Fruit fly (Drosophila melanogaster) whole organism, embryonic: ENCODE data around the gene CG6236.

ENCODE experiments used
- Ada2b ChIP-seq: fragments of 200-800 bp; sonication (Bioruptor generic); IDR thresholded peaks from 2 replicates; pipeline ENCODE4 v1.3.6; 2022; ENCODE audit warnings: missing biosample characterization, missing genetic modification characterization
- Adf1 ChIP-seq: fragments of 200-800 bp; sonication (Bioruptor generic); IDR thresholded peaks from 2 replicates; pipeline ENCODE4 v1.3.6; 2022; ENCODE audit warnings: missing biosample characterization, missing genetic modification characterization
- CG11695 ChIP-seq: fragments of 200-800 bp; sonication (Bioruptor generic); IDR thresholded peaks from 3 replicates; pipeline ENCODE4 v1.3.6; 2022; ENCODE audit warnings: missing biosample characterization, missing genetic modification characterization
- CG12659 ChIP-seq: fragments of 200-800 bp; sonication (Bioruptor generic); optimal IDR thresholded peaks from 3 replicates; lab custom pipeline; 2017; ENCODE audit warnings: mild to moderate bottlenecking, missing biosample characterization, missing genetic modification reagents, missing genetic modification characterization
- CG13296 ChIP-seq: fragments of 200-800 bp; sonication (Bioruptor generic); optimal IDR thresholded peaks from 3 replicates; lab custom pipeline; 2018; ENCODE audit warnings: missing biosample characterization, mild to moderate bottlenecking, missing genetic modification characterization
- CG14014 ChIP-seq: fragments of 200-800 bp; sonication (Bioruptor generic); IDR thresholded peaks from 2 replicates; pipeline ENCODE4 v1.3.6; 2022; ENCODE audit warnings: missing biosample characterization, missing genetic modification characterization
- CG17829 ChIP-seq: fragments of 200-800 bp; optimal IDR thresholded peaks from 2 replicates; lab custom pipeline; 2019; ENCODE audit warnings: missing biosample characterization, mild to moderate bottlenecking, missing genetic modification characterization, moderate library complexity
- CG2116 ChIP-seq: fragments of 200-800 bp; sonication (Bioruptor generic); optimal IDR thresholded peaks from 3 replicates; lab custom pipeline; 2018; ENCODE audit warnings: missing biosample characterization, mild to moderate bottlenecking, missing genetic modification characterization
- CG2129 ChIP-seq: fragments of 200-800 bp; sonication (Bioruptor generic); IDR thresholded peaks from 2 replicates; pipeline ENCODE4 v1.3.6; 2022; ENCODE audit warnings: missing biosample characterization, missing genetic modification characterization; ENCODE audit not compliant: partially characterized antibody
- CG2199 ChIP-seq: fragments of 200-800 bp; sonication (Bioruptor generic); IDR thresholded peaks from 3 replicates; pipeline ENCODE4 v1.3.6; 2022; ENCODE audit warnings: missing biosample characterization, missing genetic modification characterization
- CG2712 ChIP-seq: fragments of 200-800 bp; optimal IDR thresholded peaks from 3 replicates; lab custom pipeline; 2019; ENCODE audit warnings: missing biosample characterization, mild to moderate bottlenecking, missing genetic modification characterization, moderate library complexity
- CG33213 ChIP-seq: fragments of 200-800 bp; sonication (Bioruptor generic); optimal IDR thresholded peaks from 3 replicates; lab custom pipeline; 2016; ENCODE audit warnings: missing biosample characterization, missing genetic modification characterization
- CG4617 ChIP-seq: fragments of 200-800 bp; sonication (Bioruptor generic); optimal IDR thresholded peaks from 3 replicates; lab custom pipeline; 2016; ENCODE audit warnings: missing biosample characterization, missing genetic modification characterization, borderline replicate concordance
- CG4820 ChIP-seq: fragments of 200-800 bp; sonication (Bioruptor generic); optimal IDR thresholded peaks from 3 replicates; lab custom pipeline; 2016; ENCODE audit warnings: missing biosample characterization, missing genetic modification characterization
- CG7987 ChIP-seq: fragments of 200-800 bp; sonication (Bioruptor generic); optimal IDR thresholded peaks from 2 replicates; lab custom pipeline; 2018; ENCODE audit warnings: missing biosample characterization, mild to moderate bottlenecking, missing genetic modification characterization, moderate library complexity
- CG8290 ChIP-seq, 3 experiments: fragments of 200-800 bp; sonication (Bioruptor generic); optimal IDR thresholded peaks; 2 replicates each; lab custom pipeline; 2016 to 2019; ENCODE audit warnings: missing biosample characterization in 3 of 3, missing genetic modification characterization in 3 of 3, mild to moderate bottlenecking in 2 of 3, moderate library complexity in 1 of 3
- CG9609 ChIP-seq: fragments of 200-800 bp; sonication (Bioruptor generic); optimal IDR thresholded peaks from 3 replicates; lab custom pipeline; 2016; ENCODE audit warnings: missing biosample characterization, missing genetic modification characterization
- CG9817 ChIP-seq: fragments of 200-800 bp; sonication (Bioruptor generic); optimal IDR thresholded peaks from 2 replicates; lab custom pipeline; 2018; ENCODE audit warnings: missing biosample characterization, mild to moderate bottlenecking, missing genetic modification characterization, moderate library complexity
- CG9876 ChIP-seq: fragments of 200-800 bp; sonication (Bioruptor generic); optimal IDR thresholded peaks from 2 replicates; lab custom pipeline; 2016; ENCODE audit warnings: missing biosample characterization, missing genetic modification characterization
- D19A ChIP-seq: fragments of 200-800 bp; optimal IDR thresholded peaks from 3 replicates; lab custom pipeline; 2019; ENCODE audit warnings: missing biosample characterization, mild to moderate bottlenecking, missing genetic modification characterization, moderate library complexity
- Doc2 ChIP-seq: fragments of 200-800 bp; sonication (Bioruptor generic); IDR thresholded peaks from 2 replicates; pipeline ENCODE4 v1.3.6; 2022; ENCODE audit warnings: missing biosample characterization, missing genetic modification characterization
- Dref ChIP-seq: fragments of 200-800 bp; sonication (Bioruptor generic); IDR thresholded peaks from 2 replicates; pipeline ENCODE4 v1.3.6; 2022; ENCODE audit warnings: missing biosample characterization, missing genetic modification characterization
- E2f1 ChIP-seq: fragments of 200-800 bp; sonication (Bioruptor generic); IDR thresholded peaks from 2 replicates; pipeline ENCODE4 v1.3.6; 2022; ENCODE audit warnings: missing biosample characterization, missing genetic modification characterization
- Fer1 ChIP-seq: fragments of 200-800 bp; sonication (Bioruptor generic); optimal IDR thresholded peaks from 2 replicates; lab custom pipeline; 2017; ENCODE audit warnings: missing biosample characterization, mild to moderate bottlenecking, missing genetic modification characterization
- Gsc ChIP-seq: fragments of 200-800 bp; sonication (Bioruptor generic); IDR thresholded peaks from 2 replicates; pipeline ENCODE4 v1.3.6; 2022; ENCODE audit warnings: missing biosample characterization, missing genetic modification characterization
- H15 ChIP-seq: fragments of 200-800 bp; sonication (Bioruptor generic); IDR thresholded peaks from 3 replicates; pipeline ENCODE4 v1.3.6; 2022; ENCODE audit warnings: missing biosample characterization, missing genetic modification characterization
- HLH3B ChIP-seq: fragments of 200-800 bp; sonication (Bioruptor generic); IDR thresholded peaks from 2 replicates; pipeline ENCODE4 v1.3.6; 2022; ENCODE audit warnings: missing biosample characterization, missing genetic modification characterization
- Hr3 ChIP-seq: fragments of 200-800 bp; sonication (Bioruptor generic); optimal IDR thresholded peaks from 3 replicates; lab custom pipeline; 2016; ENCODE audit warnings: missing biosample characterization, missing genetic modification characterization
- Hsf ChIP-seq: fragments of 200-800 bp; sonication (Bioruptor generic); optimal IDR thresholded peaks from 3 replicates; lab custom pipeline; 2016; ENCODE audit warnings: missing biosample characterization, missing genetic modification characterization
- Nf-YC ChIP-seq: fragments of 200-800 bp; optimal IDR thresholded peaks from 3 replicates; lab custom pipeline; 2019; ENCODE audit warnings: missing biosample characterization, mild to moderate bottlenecking, missing genetic modification characterization, moderate library complexity
- PHDP ChIP-seq: fragments of 200-800 bp; sonication (Bioruptor generic); optimal IDR thresholded peaks from 3 replicates; lab custom pipeline; 2018; ENCODE audit warnings: missing biosample characterization, mild to moderate bottlenecking, missing genetic modification characterization, moderate library complexity
- Pdp1 ChIP-seq, 2 experiments: fragments of 200-800 bp; sonication (Bioruptor generic); optimal IDR thresholded peaks; 3 replicates each; lab custom pipeline; 2016; ENCODE audit warnings: missing biosample characterization in 2 of 2, missing genetic modification characterization in 2 of 2, mild to moderate bottlenecking in 1 of 2, moderate library complexity in 1 of 2
- Rfx ChIP-seq: fragments of 200-800 bp; sonication (Bioruptor generic); IDR thresholded peaks from 2 replicates; pipeline ENCODE4 v1.3.6; 2022; ENCODE audit warnings: missing biosample characterization, missing genetic modification characterization
- br ChIP-seq: fragments of >200 bp; optimal IDR thresholded peaks from 2 replicates; lab custom pipeline; 2017
- dimm ChIP-seq: fragments of 200-800 bp; sonication (Bioruptor generic); IDR thresholded peaks from 2 replicates; pipeline ENCODE4 v1.3.6; 2022; ENCODE audit warnings: missing biosample characterization, missing genetic modification characterization
- dysf ChIP-seq: fragments of 200-800 bp; sonication (Bioruptor generic); IDR thresholded peaks from 3 replicates; pipeline ENCODE4 v1.3.6; 2022; ENCODE audit warnings: missing biosample characterization, missing genetic modification characterization
- gem ChIP-seq: fragments of 200-800 bp; sonication (Bioruptor generic); optimal IDR thresholded peaks from 2 replicates; lab custom pipeline; 2019; ENCODE audit warnings: missing biosample characterization, mild to moderate bottlenecking, missing genetic modification characterization, moderate library complexity
- hkb ChIP-seq, 2 experiments: fragments of 200-800 bp in 1 of 2; fragments of >200 bp in 1 of 2; sonication (Bioruptor generic) in 1 of 2; IDR thresholded peaks in 1 of 2; optimal IDR thresholded peaks in 1 of 2; 2 replicates each; pipeline versions ENCODE4 v1.3.6 to Lab custom; 2017 to 2022; ENCODE audit warnings: missing biosample characterization in 1 of 2, missing genetic modification characterization in 1 of 2
- inv ChIP-seq: fragments of 200-800 bp; sonication (Bioruptor generic); IDR thresholded peaks from 2 replicates; pipeline ENCODE4 v1.3.6; 2022; ENCODE audit warnings: missing biosample characterization, missing genetic modification characterization; ENCODE audit not compliant: partially characterized antibody
- odd ChIP-seq: fragments of 200-800 bp; sonication (Bioruptor generic); optimal IDR thresholded peaks from 2 replicates; lab custom pipeline; 2017; ENCODE audit warnings: missing biosample characterization, mild to moderate bottlenecking, missing genetic modification characterization
- pan ChIP-seq, 4 experiments: fragments of >200 bp in 3 of 4; fragments of 200-800 bp in 1 of 4; sonication (Bioruptor generic) in 1 of 4; optimal IDR thresholded peaks in 3 of 4; IDR thresholded peaks in 1 of 4; 2 replicates each; pipeline versions ENCODE4 v1.3.6 to Lab custom; 2017 to 2022; ENCODE audit warnings: missing biosample characterization in 2 of 4, missing genetic modification characterization in 2 of 4, mixed read lengths in 1 of 4
- phol ChIP-seq: fragments of 200-800 bp; sonication (Bioruptor generic); optimal IDR thresholded peaks from 3 replicates; lab custom pipeline; 2018; ENCODE audit warnings: missing biosample characterization, mild to moderate bottlenecking, missing genetic modification characterization, moderate library complexity
- pita ChIP-seq: fragments of 200-800 bp; sonication (Bioruptor generic); optimal IDR thresholded peaks from 2 replicates; lab custom pipeline; 2017; ENCODE audit warnings: missing biosample characterization, mild to moderate bottlenecking, missing genetic modification characterization
- prd ChIP-seq, 3 experiments: fragments of >200 bp in 2 of 3; fragments of 200-800 bp in 1 of 3; sonication (Bioruptor generic) in 1 of 3; optimal IDR thresholded peaks in 2 of 3; IDR thresholded peaks in 1 of 3; 2 replicates in 2 of 3; 3 replicates in 1 of 3; pipeline versions ENCODE4 v1.3.6 to Lab custom; 2017 to 2022; ENCODE audit warnings: missing biosample characterization in 1 of 3, missing genetic modification characterization in 1 of 3
- ranshi ChIP-seq: fragments of 200-800 bp; sonication (Bioruptor generic); IDR thresholded peaks from 2 replicates; pipeline ENCODE4 v1.3.6; 2022; ENCODE audit warnings: missing biosample characterization, missing genetic modification characterization
- salm ChIP-seq: fragments of 200-800 bp; sonication (Bioruptor generic); optimal IDR thresholded peaks from 2 replicates; lab custom pipeline; 2018; ENCODE audit warnings: missing biosample characterization, mild to moderate bottlenecking, missing genetic modification characterization
- slbo ChIP-seq: fragments of 200-800 bp; sonication (Bioruptor generic); IDR thresholded peaks from 2 replicates; pipeline ENCODE4 v1.3.6; 2022; ENCODE audit warnings: missing biosample characterization, missing genetic modification characterization
- ssp ChIP-seq: fragments of 200-800 bp; sonication (Bioruptor generic); IDR thresholded peaks from 2 replicates; pipeline ENCODE4 v1.3.6; 2022; ENCODE audit warnings: missing biosample characterization, missing genetic modification characterization
- unpg ChIP-seq: fragments of 200-800 bp; sonication (Bioruptor generic); optimal IDR thresholded peaks from 3 replicates; lab custom pipeline; 2018; ENCODE audit warnings: missing biosample characterization, mild to moderate bottlenecking, missing genetic modification characterization, moderate library complexity

CG6236 gene

DNA sequence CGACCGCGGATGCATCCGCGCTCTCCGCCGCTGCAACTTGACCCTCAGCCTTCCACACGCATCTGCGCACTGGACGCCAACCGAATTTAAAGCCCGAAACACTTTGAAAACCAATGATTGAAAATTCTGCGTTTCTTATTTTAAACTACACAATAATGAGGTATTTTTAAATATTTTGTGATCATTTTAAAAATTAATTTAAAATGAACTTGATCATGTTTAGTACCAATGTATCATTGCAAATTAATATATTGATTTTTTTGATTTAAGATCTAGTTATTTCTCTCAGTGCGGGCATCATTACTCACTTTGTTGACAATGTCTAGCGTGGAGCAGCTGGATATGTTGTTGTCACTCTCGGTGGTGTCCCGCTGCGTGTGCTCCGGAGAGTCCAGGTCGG is 38.8 kb upstream of the CG6236 start (continued):
- TF ChIP-seq CG9817 (tag; lab: Kevin White, UChicago) (peak; percentile 39), ranshi (GFP tag; lab: Robert Waterston, UW) (peak; percentile 41; the same call in 1 of the 2 replicates), Pdp1 (GFP tag; optimal IDR thresholded peaks at IDR 0.05; lab: Kevin White, UChicago) (no peak), CG2712 (tag; lab: Kevin White, UChicago) (peak; percentile 45), D19A (tag; lab: Kevin White, UChicago) (no peak), Doc2 (GFP tag; lab: Robert Waterston, UW) (no peak), CG17829 (tag; lab: Kevin White, UChicago) (peak; percentile 40), Gsc (GFP tag; lab: Robert Waterston, UW) (no peak), CG9609 (GFP tag; lab: Kevin White, UChicago) (no peak), CG2129 (GFP tag; lab: Robert Waterston, UW) (no peak), CG33213 (GFP tag; lab: Kevin White, UChicago) (no peak), br (no peak), ssp (0 out of 2 replicates have a peak, but pooled peaks have one; percentile 27), Nf-YC (tag; lab: Kevin White, UChicago) (no peak), Hsf (no peak), Adf1 (GFP tag; lab: Robert Waterston, UW) (0 out of 2 replicates have a peak, but pooled peaks have one; percentile 11), salm (tag; lab: Kevin White, UChicago) (peak; percentile 16), hkb (optimal IDR thresholded peaks at IDR 0.05; lab: Kevin White, UChicago) (no peak), hkb (GFP tag; IDR thresholded peaks at IDR 0.05; lab: Robert Waterston, UW) (peak; percentile 63), dysf (GFP tag; lab: Robert Waterston, UW) (peak; percentile 40; the same call in 1 of the 3 replicates), Dref (GFP tag; lab: Robert Waterston, UW) (no peak), CG14014 (peak; percentile 49; the same call in 1 of the 2 replicates), CG12659 (peak; percentile 30), Hr3 (peak; percentile 11), pita (GFP tag; lab: Kevin White, UChicago) (no peak), prd (optimal IDR thresholded peaks at IDR 0.05; lab: Kevin White, UChicago) (no peak), prd (GFP tag; IDR thresholded peaks at IDR 0.05; lab: Robert Waterston, UW) (peak; percentile 40; the same call in 2 of the 3 replicates), PHDP (tag; lab: Kevin White, UChicago) (peak; percentile 63), CG4820 (GFP tag; lab: Kevin White, UChicago) (no peak), CG7987 (GFP tag; lab: Kevin White, UChicago) (no peak), CG9876 (GFP tag; lab: Kevin White, UChicago) (no peak), pan (optimal IDR thresholded peaks at IDR 0.05; lab: Kevin White, UChicago) (no peak), pan (GFP tag; optimal IDR thresholded peaks at IDR 0.05 in 1 of 2, IDR thresholded peaks at IDR 0.05 in 1 of 2) (peak in 1 of 2 experiments; percentile 65), CG2199 (GFP tag; lab: Robert Waterston, UW) (no peak), phol (peak; percentile 32), CG2116 (no peak), HLH3B (GFP tag; lab: Robert Waterston, UW) (peak; percentile 64; the same call in 1 of the 2 replicates), slbo (GFP tag; lab: Robert Waterston, UW) (peak; percentile 66), gem (tag; lab: Kevin White, UChicago) (peak; percentile 82), H15 (no peak), CG13296 (peak; percentile 20), unpg (peak; percentile 74), CG8290 (GFP tag; optimal IDR thresholded peaks at IDR 0.05; lab: Kevin White, UChicago) (no peak), CG8290 (tag; optimal IDR thresholded peaks at IDR 0.05; lab: Kevin White, UChicago) (no peak), inv (GFP tag; lab: Robert Waterston, UW) (no peak), dimm (GFP tag; lab: Robert Waterston, UW) (no peak), Ada2b (GFP tag; lab: Robert Waterston, UW) (peak; percentile 20; the same call in 1 of the 2 replicates), E2f1 (GFP tag; lab: Robert Waterston, UW) (0 out of 2 replicates have a peak, but pooled peaks have one; percentile 21), Rfx (GFP tag; lab: Robert Waterston, UW) (peak; percentile 39), CG4617 (GFP tag; lab: Kevin White, UChicago) (no peak), Fer1 (GFP tag; lab: Kevin White, UChicago) (peak; percentile 59), odd (GFP tag; lab: Kevin White, UChicago) (no peak), CG11695 (GFP tag; lab: Robert Waterston, UW) (peak; percentile 61; the same call in 2 of the 3 replicates)
